Worm (Caenorhabditis elegans) whole organism, L3 larva: Measurements from ENCODE around the gene sre-51.
"Not testable (repeated sequence)": the region's sequence is repeated elsewhere in the genome, so short reads cannot be mapped to it uniquely, and the experiment has no call there.

Experiments used
- R02D3.7 ChIP-seq: fragments of 150-350 bp; optimal IDR thresholded peaks from 2 replicates; lab custom pipeline; 2014; ENCODE audit warnings: missing biosample characterization, missing genetic modification characterization
- ZK546.5 ChIP-seq: sonication (generic microtip); optimal IDR thresholded peaks from 2 replicates; lab custom pipeline; 2017; ENCODE audit warnings: missing biosample characterization, missing genetic modification characterization
- ama-1 ChIP-seq: fragments of 150-350 bp; optimal IDR thresholded peaks from 2 replicates; lab custom pipeline; 2018
- ceh-16 ChIP-seq: sonication (generic microtip); optimal IDR thresholded peaks from 2 replicates; lab custom pipeline; 2017; ENCODE audit warnings: missing biosample characterization, missing genetic modification characterization
- ceh-82 ChIP-seq: fragments of 150-350 bp; optimal IDR thresholded peaks from 2 replicates; lab custom pipeline; 2014; ENCODE audit warnings: missing biosample characterization, missing genetic modification characterization
- daf-12 ChIP-seq: fragments of 150-350 bp; optimal IDR thresholded peaks from 2 replicates; lab custom pipeline; 2014; ENCODE audit warnings: missing biosample characterization, missing genetic modification reagents, missing genetic modification characterization
- egl-27 ChIP-seq: sonication (generic microtip); optimal IDR thresholded peaks from 4 replicates; lab custom pipeline; 2017; ENCODE audit warnings: missing biosample characterization, missing genetic modification reagents, missing genetic modification characterization
- elt-1 ChIP-seq: fragments of 150-350 bp; optimal IDR thresholded peaks from 2 replicates; lab custom pipeline; 2014; ENCODE audit warnings: missing biosample characterization, missing genetic modification characterization
- elt-3 ChIP-seq, 3 experiments: fragments of 150-350 bp in 1 of 3; sonication (generic microtip) in 2 of 3; optimal IDR thresholded peaks; 2 replicates in 2 of 3; 4 replicates in 1 of 3; lab custom pipeline; 2014 to 2017; ENCODE audit warnings: missing biosample characterization in 3 of 3, missing genetic modification characterization in 3 of 3
- fkh-2 ChIP-seq: fragments of 150-350 bp; optimal IDR thresholded peaks from 2 replicates; lab custom pipeline; 2014; ENCODE audit warnings: missing biosample characterization, missing genetic modification reagents, missing genetic modification characterization
- fos-1 ChIP-seq: fragments of 150-350 bp; optimal IDR thresholded peaks from 2 replicates; lab custom pipeline; 2014; ENCODE audit warnings: missing biosample characterization, missing genetic modification characterization
- jun-1 ChIP-seq: fragments of 150-350 bp; optimal IDR thresholded peaks from 2 replicates; lab custom pipeline; 2014; ENCODE audit warnings: missing biosample characterization, missing genetic modification reagents, missing genetic modification characterization
- lin-15B ChIP-seq: fragments of 150-350 bp; optimal IDR thresholded peaks from 2 replicates; lab custom pipeline; 2014; ENCODE audit warnings: missing biosample characterization, missing genetic modification characterization
- lin-39 ChIP-seq: fragments of 150-350 bp; optimal IDR thresholded peaks from 2 replicates; lab custom pipeline; 2018; ENCODE audit warnings: missing biosample characterization, missing genetic modification reagents, missing genetic modification characterization
- lsy-12 ChIP-seq: sonication (generic microtip); optimal IDR thresholded peaks from 2 replicates; lab custom pipeline; 2016; ENCODE audit warnings: mild to moderate bottlenecking, missing genetic modification characterization, missing compliant biosample characterization
- mdl-1 ChIP-seq: fragments of 150-350 bp; optimal IDR thresholded peaks from 2 replicates; lab custom pipeline; 2014; ENCODE audit warnings: missing biosample characterization, missing genetic modification characterization
- mml-1 ChIP-seq: fragments of 150-350 bp; sonication (generic microtip); optimal IDR thresholded peaks from 3 replicates; lab custom pipeline; 2014; ENCODE audit warnings: missing biosample characterization, missing genetic modification characterization
- nfya-1 ChIP-seq: sonication (generic microtip); optimal IDR thresholded peaks from 2 replicates; lab custom pipeline; 2017; ENCODE audit warnings: missing genetic modification characterization, mild to moderate bottlenecking, missing compliant biosample characterization, antibody characterized with exemption, moderate library complexity; ENCODE audit not compliant: insufficient read depth
- nhr-237 ChIP-seq: fragments of 150-350 bp; optimal IDR thresholded peaks from 2 replicates; lab custom pipeline; 2014; ENCODE audit warnings: missing biosample characterization, missing genetic modification characterization
- nhr-25 ChIP-seq: sonication (generic microtip); optimal IDR thresholded peaks from 2 replicates; lab custom pipeline; 2017; ENCODE audit warnings: missing biosample characterization, missing genetic modification characterization
- nhr-28 ChIP-seq: fragments of 150-350 bp; optimal IDR thresholded peaks from 2 replicates; lab custom pipeline; 2014; ENCODE audit warnings: missing biosample characterization, missing genetic modification characterization
- nhr-43 ChIP-seq: sonication (generic microtip); optimal IDR thresholded peaks from 2 replicates; lab custom pipeline; 2016; ENCODE audit warnings: mild to moderate bottlenecking, missing genetic modification characterization, missing compliant biosample characterization; ENCODE audit not compliant: poor library complexity, severe bottlenecking
- nhr-67 ChIP-seq: fragments of 150-350 bp; optimal IDR thresholded peaks from 2 replicates; lab custom pipeline; 2014; ENCODE audit warnings: missing biosample characterization, missing genetic modification characterization
- nhr-76 ChIP-seq: fragments of 150-350 bp; sonication (generic microtip); optimal IDR thresholded peaks from 5 replicates; lab custom pipeline; 2014; ENCODE audit warnings: missing biosample characterization, missing genetic modification characterization
- nhr-77 ChIP-seq: fragments of 150-350 bp; optimal IDR thresholded peaks from 2 replicates; lab custom pipeline; 2014; ENCODE audit warnings: missing biosample characterization, missing genetic modification characterization
- pha-4 ChIP-seq: fragments of 150-350 bp; optimal IDR thresholded peaks from 2 replicates; lab custom pipeline; 2014; ENCODE audit warnings: missing biosample characterization, missing genetic modification reagents, missing genetic modification characterization
- pqm-1 ChIP-seq: fragments of 150-350 bp; optimal IDR thresholded peaks from 2 replicates; lab custom pipeline; 2017; ENCODE audit warnings: missing biosample characterization, missing genetic modification characterization, inconsistent platforms
- sea-2 ChIP-seq: fragments of 150-350 bp; sonication (generic microtip); optimal IDR thresholded peaks from 4 replicates; lab custom pipeline; 2014; ENCODE audit warnings: missing biosample characterization, missing genetic modification reagents, missing genetic modification characterization
- skn-1 ChIP-seq: fragments of 150-350 bp; optimal IDR thresholded peaks from 2 replicates; lab custom pipeline; 2014; ENCODE audit warnings: missing biosample characterization, missing genetic modification characterization
- snpc-4 ChIP-seq: fragments of 150-350 bp; optimal IDR thresholded peaks from 2 replicates; lab custom pipeline; 2014; ENCODE audit warnings: missing biosample characterization, missing genetic modification characterization
- tbx-2 ChIP-seq: sonication (generic microtip); optimal IDR thresholded peaks from 2 replicates; lab custom pipeline; 2016; ENCODE audit warnings: mild to moderate bottlenecking, missing genetic modification characterization, missing compliant biosample characterization
- unc-62 ChIP-seq: fragments of 150-350 bp; sonication (generic microtip); optimal IDR thresholded peaks from 4 replicates; lab custom pipeline; 2014; ENCODE audit warnings: missing biosample characterization, missing genetic modification reagents, missing genetic modification characterization

The sre-51 gene

DNA sequence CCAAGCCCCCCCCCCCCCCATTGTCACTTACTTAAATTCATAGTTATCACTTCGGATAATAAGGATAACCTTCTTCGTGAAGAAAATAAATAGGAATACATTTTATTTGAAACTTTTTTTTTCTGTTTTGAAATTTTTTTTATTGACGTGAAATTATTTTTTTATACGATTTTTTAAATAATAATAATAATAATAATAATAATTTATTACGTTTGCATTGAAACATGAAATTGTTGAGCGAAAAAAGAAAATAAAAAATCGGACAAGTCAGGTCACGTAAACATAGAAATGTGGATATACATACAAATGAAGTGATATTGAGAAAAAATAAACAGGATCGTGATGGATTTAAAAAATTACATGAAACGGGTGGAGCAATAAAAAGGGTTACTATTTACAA, 2.0 kb upstream of the sre-51 start, which contains the start of gene C50E10.2:
C50E10.2 (minus strand) TSS at position 101 of the 400 bp plus-strand sequence.
- TF ChIP-seq mdl-1 (tag; lab: Kevin White, UChicago) = no peak
- no peak for TF ChIP-seq elt-3 (tag; optimal IDR thresholded peaks at IDR 0.05; lab: Kevin White, UChicago)

DNA sequence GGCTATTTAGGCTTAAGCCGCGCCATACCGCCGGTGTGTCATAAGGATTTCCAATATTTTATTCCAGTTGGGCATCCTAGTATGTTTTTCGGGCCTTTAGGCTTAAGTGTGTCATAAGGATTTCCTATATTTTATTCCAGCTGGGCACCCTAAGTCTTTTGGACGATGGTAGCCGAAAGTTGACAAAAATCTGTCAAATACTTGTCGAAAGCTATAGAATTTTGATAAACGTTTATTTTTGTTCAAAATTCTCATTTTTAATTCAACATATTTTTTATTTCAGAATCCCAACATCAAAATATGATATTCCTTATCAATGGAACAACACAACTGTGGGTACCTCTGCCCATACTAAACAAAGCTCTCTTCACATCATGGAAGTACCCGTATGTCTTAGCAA, 6.9 kb downstream of the sre-51 start, which contains the start of gene sre-49:
sre-49 (plus strand) TSS at position 301 of the 400 bp plus-strand sequence.
- TF ChIP-seq R02D3.7 (tag; lab: Kevin White, UChicago); sea-2 (GFP tag; lab: Kevin White, UChicago); nhr-43: not testable (repeated sequence)

DNA sequence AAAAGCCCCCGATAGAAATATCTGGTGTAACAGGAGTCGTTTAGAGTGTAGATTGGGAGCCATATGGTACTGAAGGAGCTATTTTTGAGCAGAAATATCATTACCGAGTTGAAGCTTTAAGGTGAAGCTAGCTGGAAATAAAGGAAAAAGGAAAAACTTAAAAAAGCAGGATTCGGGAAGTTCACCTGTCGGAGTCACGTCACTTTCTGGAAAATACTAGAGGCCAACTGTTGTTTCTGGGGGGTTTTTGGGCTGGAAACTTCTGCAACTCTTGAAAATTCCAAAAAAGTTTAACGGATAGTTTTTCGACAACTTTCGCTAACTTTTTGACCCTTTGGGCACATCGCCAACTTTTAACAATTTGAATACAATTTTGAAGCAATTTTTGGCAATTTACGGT, 11.6 kb downstream of the sre-51 start, which contains the start of gene sre-53:
sre-53 (minus strand) TSS at position 101 of the 400 bp plus-strand sequence.
- TF ChIP-seq nhr-43 (no peak), nhr-67 (tag; lab: Kevin White, UChicago) (no peak), lsy-12 (tag; lab: Kevin White, UChicago) (no peak), pqm-1 (tag; lab: Kevin White, UChicago) (no peak), nhr-237 (tag; lab: Kevin White, UChicago) (no peak)

DNA sequence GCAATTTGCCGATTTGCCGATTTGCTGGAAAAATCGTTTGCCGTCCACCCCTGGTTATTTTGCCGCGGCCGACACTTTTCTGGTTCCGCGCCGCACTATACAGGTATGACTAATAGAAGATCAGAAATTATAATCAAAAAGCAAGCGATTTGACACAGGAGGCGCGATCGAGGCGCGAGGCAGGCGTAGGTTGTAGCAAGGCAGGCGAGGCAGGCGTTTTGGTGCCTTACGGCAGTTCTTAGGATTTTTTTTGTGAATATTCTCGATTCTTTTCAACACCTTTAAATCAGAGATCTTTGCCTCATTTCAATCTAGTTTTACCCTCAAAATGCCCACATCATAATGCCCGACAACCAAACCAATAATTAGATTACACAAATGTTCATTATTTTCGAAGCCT, 12.5 kb downstream of the sre-51 start, which contains the start of gene sre-56:
sre-56 (plus strand) TSS at position 301 of the 400 bp plus-strand sequence.
- TF ChIP-seq ZK546.5 = no peak

DNA sequence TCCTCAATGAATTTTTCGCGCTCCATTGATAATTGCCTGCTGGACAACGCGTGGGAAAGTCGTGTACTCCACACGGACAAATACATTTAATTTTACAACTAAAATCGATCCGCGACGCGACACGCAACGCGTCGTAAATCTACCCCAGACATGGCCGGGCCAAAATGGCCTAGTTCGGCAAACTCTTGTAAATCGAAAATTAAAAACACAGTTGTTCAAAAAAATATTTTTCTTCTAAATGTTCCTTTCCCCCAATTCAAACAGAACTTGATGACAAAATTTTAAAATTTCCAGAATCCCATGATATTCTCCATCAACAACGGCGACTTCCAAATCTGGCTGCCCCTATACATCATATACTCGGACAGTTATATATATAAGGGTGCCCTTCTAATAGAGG, 17.3 kb downstream of the sre-51 start, which contains the start of gene sre-55:
sre-55 (plus strand) TSS at position 301 of the 400 bp plus-strand sequence.
- TF ChIP-seq mml-1 (tag; lab: Kevin White, UChicago) (no peak), unc-62 (GFP tag; lab: Kevin White, UChicago) (no peak), nhr-25 (tag; lab: Kevin White, UChicago) (no peak), ceh-16 (no peak), nhr-77 (tag; lab: Kevin White, UChicago) (no peak), snpc-4 (no peak), nhr-76 (tag; lab: Kevin White, UChicago) (no peak), R02D3.7 (tag; lab: Kevin White, UChicago) (no peak), pqm-1 (tag; lab: Kevin White, UChicago) (no peak), ceh-82 (tag; lab: Kevin White, UChicago) (no peak), lin-15B (tag; lab: Kevin White, UChicago) (no peak), fkh-2 (no peak), skn-1 (tag; lab: Kevin White, UChicago) (no peak), tbx-2 (no peak), elt-1 (tag; lab: Kevin White, UChicago) (no peak), nhr-237 (tag; lab: Kevin White, UChicago) (no peak), nfya-1 (tag; lab: Kevin White, UChicago) (no peak)

DNA sequence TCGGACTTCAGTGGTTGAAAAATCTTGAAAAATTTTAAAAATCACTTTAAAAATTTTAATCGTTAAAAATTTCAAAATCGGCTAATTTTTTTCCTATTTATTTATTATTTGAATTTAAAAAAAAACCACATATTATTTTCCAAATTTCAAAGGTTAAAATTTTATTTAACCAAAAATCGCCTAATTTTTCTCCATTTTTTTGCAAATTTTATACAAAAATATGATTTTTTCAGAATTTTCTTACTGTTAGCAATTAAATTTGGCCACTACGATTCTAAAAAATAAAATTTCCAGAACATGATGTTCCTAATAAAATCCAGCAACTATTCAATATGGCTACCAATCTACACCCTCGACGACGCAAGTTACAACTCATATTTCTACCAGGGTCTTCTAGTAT, 21.0 kb downstream of the sre-51 start, which contains the start of gene sre-54:
sre-54 (plus strand) TSS at position 301 of the 400 bp plus-strand sequence.
- TF ChIP-seq ama-1 (no peak), mdl-1 (tag; lab: Kevin White, UChicago) (no peak), pha-4 (tag; lab: Kevin White, UChicago) (no peak), elt-3 (tag; optimal IDR thresholded peaks at IDR 0.05; lab: Kevin White, UChicago) (no peak), nhr-43 (no peak), fos-1 (tag; lab: Kevin White, UChicago) (no peak), lin-39 (tag; lab: Kevin White, UChicago) (no peak), nhr-76 (tag; lab: Kevin White, UChicago) (no peak), snpc-4 (no peak), egl-27 (no peak), jun-1 (tag; lab: Kevin White, UChicago) (no peak), tbx-2 (no peak), ceh-16 (no peak), nhr-28 (tag; lab: Kevin White, UChicago) (no peak), daf-12 (tag; lab: Kevin White, UChicago) (no peak)
- TF ChIP-seq, all 47 proteins: peak for 0
